Worm (Caenorhabditis elegans) whole organism, midembryonic: ENCODE measurements around the gene sdz-36.

ENCODE experiments used
- cog-1 ChIP-seq: sonication (generic microtip); optimal IDR thresholded peaks from 2 replicates; lab custom pipeline; 2016; ENCODE audit warnings: missing genetic modification characterization, missing compliant biosample characterization
- flt-1 ChIP-seq: fragments of 200-800 bp; sonication (Bioruptor generic); IDR thresholded peaks from 2 replicates; pipeline ENCODE4 v1.3.6; 2022; ENCODE audit warnings: missing genetic modification characterization, missing compliant biosample characterization
- tab-1 ChIP-seq: fragments of 200-800 bp; sonication (Bioruptor generic); IDR thresholded peaks from 2 replicates; pipeline ENCODE4 v1.3.6; 2022; ENCODE audit warnings: missing genetic modification characterization, missing compliant biosample characterization
- ztf-23 ChIP-seq: fragments of 200-800 bp; sonication (Bioruptor generic); IDR thresholded peaks from 2 replicates; pipeline ENCODE4 v1.3.6; 2022; ENCODE audit warnings: missing genetic modification reagents, missing genetic modification characterization, missing compliant biosample characterization
- ztf-29 ChIP-seq: fragments of 200-800 bp; sonication (Bioruptor generic); IDR thresholded peaks from 2 replicates; pipeline ENCODE4 v1.3.6; 2022; ENCODE audit warnings: missing genetic modification reagents, missing genetic modification characterization, missing compliant biosample characterization

- no peak for TF ChIP-seq flt-1 (GFP tag; lab: Robert Waterston, UW)
- TF ChIP-seq cog-1, result no peak
- TF ChIP-seq ztf-23 (GFP tag; lab: Robert Waterston, UW), result no peak
- TF ChIP-seq ztf-29 (GFP tag; lab: Robert Waterston, UW), result no peak
- no peak for TF ChIP-seq tab-1
Measured at ce11 chrIV:9723185-9723584, 32.4 kb downstream of the sdz-36 start.
